Worm (Caenorhabditis elegans): ENCODE data around the gene Y48B6A.1.

- TF ChIP-seq unc-62 (GFP tag; optimal IDR thresholded peaks at IDR 0.05) (no peak), nhr-28 (tag; optimal IDR thresholded peaks at IDR 0.05) (no peak), zip-8 (tag; optimal IDR thresholded peaks at IDR 0.05) (no peak), pha-4 (tag; optimal IDR thresholded peaks at IDR 0.05) (no peak), ceh-83 (GFP tag; optimal IDR thresholded peaks at IDR 0.05) (no peak)
These were observed 44.9 kb downstream of the Y48B6A.1 start, which contains the start of gene cpg-7 for ce11 chrII:14109184-14109664.

Data from whole organism, mixed stage, embryonic.